Fruit fly (Drosophila melanogaster): ENCODE measurements around the gene hoe1.
A peak's percentile ranks its signal among the peaks of the same experiment; 100 is the strongest.

hoe1 gene

dm6 chr2L:4973731-4974415 is 41.7 kb upstream of the hoe1 start, which contains the start of gene mRpL28 (continued):
- TF ChIP-seq dimm (GFP tag; IDR thresholded peaks at IDR 0.05) (no peak), caup (GFP tag; optimal IDR thresholded peaks at IDR 0.05; ENCODE audit: severe bottlenecking) (no peak), stwl (tag; optimal IDR thresholded peaks at IDR 0.05) (peak; percentile 92), vvl (GFP tag; IDR thresholded peaks at IDR 0.05) (no peak; the same call in 1 of the 2 replicates), CG4617 (GFP tag; optimal IDR thresholded peaks at IDR 0.05; ENCODE audit: borderline replicate concordance) (peak; percentile 54), unc-4 (GFP tag; IDR thresholded peaks at IDR 0.05; ENCODE audit: partially characterized antibody) (peak; percentile 54), salm (tag; optimal IDR thresholded peaks at IDR 0.05) (no peak), Ada2b (GFP tag; IDR thresholded peaks at IDR 0.05) (no peak), MESR4 (GFP tag; optimal IDR thresholded peaks at IDR 0.05) (peak; percentile 87), Sry-β (GFP tag; optimal IDR thresholded peaks at IDR 0.05) (peak; percentile 10), CG6683 (GFP tag; optimal IDR thresholded peaks at IDR 0.05) (peak; percentile 20), CG10543 (GFP tag; optimal IDR thresholded peaks at IDR 0.05) (no peak), lilli (GFP tag; optimal IDR thresholded peaks at IDR 0.05) (peak; percentile 12), Opbp (GFP tag; IDR thresholded peaks at IDR 0.05; ENCODE audit: partially characterized antibody) (peak; percentile 40; the same call in 1 of the 3 replicates), CG10147 (GFP tag; optimal IDR thresholded peaks at IDR 0.05) (peak; percentile 12), row (GFP tag; IDR thresholded peaks at IDR 0.05) (peak; percentile 74), ci (GFP tag; IDR thresholded peaks at IDR 0.05) (0 out of 3 replicates have a peak, but pooled peaks have one; percentile 56), CG32772 (GFP tag; IDR thresholded peaks at IDR 0.05) (no peak), Ptx1 (GFP tag; IDR thresholded peaks at IDR 0.05) (0 out of 2 replicates have a peak, but pooled peaks have one; percentile 36), chm (GFP tag; IDR thresholded peaks at IDR 0.05) (peak; percentile 20; the same call in 1 of the 2 replicates), CG14710 (tag; optimal IDR thresholded peaks at IDR 0.05) (peak; percentile 31), CG17385 (GFP tag; optimal IDR thresholded peaks at IDR 0.05) (peak; percentile 98), CG34376 (GFP tag; optimal IDR thresholded peaks at IDR 0.05) (peak; percentile 19), CG12659 (GFP tag; optimal IDR thresholded peaks at IDR 0.05) (peak; percentile 58), CG14860 (GFP tag; IDR thresholded peaks at IDR 0.05; ENCODE audit: partially characterized antibody) (no peak), CG17186 (GFP tag; optimal IDR thresholded peaks at IDR 0.05) (peak; percentile 10), CG12219 (GFP tag; optimal IDR thresholded peaks at IDR 0.05) (no peak), zen2 (GFP tag; IDR thresholded peaks at IDR 0.05; ENCODE audit: partially characterized antibody) (no peak; the same call in 2 of the 3 replicates), CG9797 (GFP tag; optimal IDR thresholded peaks at IDR 0.05) (peak; percentile 21), Dip3 (GFP tag; optimal IDR thresholded peaks at IDR 0.05) (peak; percentile 26), HLH54F (GFP tag; optimal IDR thresholded peaks at IDR 0.05) (peak; percentile 27), CG32532 (GFP tag; IDR thresholded peaks at IDR 0.05) (peak; percentile 15; the same call in 1 of the 2 replicates), CG9437 (GFP tag; optimal IDR thresholded peaks at IDR 0.05) (peak; percentile 28), CTCF (GFP tag; optimal IDR thresholded peaks at IDR 0.05) (peak; percentile 3), slbo (GFP tag; IDR thresholded peaks at IDR 0.05) (peak; percentile 42; the same call in 1 of the 2 replicates), br (optimal IDR thresholded peaks at IDR 0.05) (no peak), CoRest (tag; optimal IDR thresholded peaks at IDR 0.05) (peak; percentile 26), phol (tag; optimal IDR thresholded peaks at IDR 0.05) (peak; percentile 70), Gug (GFP tag; IDR thresholded peaks at IDR 0.05) (no peak), HLH4C (GFP tag; IDR thresholded peaks at IDR 0.05; ENCODE audit: partially characterized antibody) (0 out of 3 replicates have a peak, but pooled peaks have one; percentile 13), YL-1 (GFP tag; optimal IDR thresholded peaks at IDR 0.05) (peak; percentile 89), CG17328 (GFP tag; IDR thresholded peaks at IDR 0.05) (no peak), PHDP (tag; optimal IDR thresholded peaks at IDR 0.05) (peak; percentile 18), E2f2 (GFP tag; IDR thresholded peaks at IDR 0.05) (0 out of 2 replicates have a peak, but pooled peaks have one; percentile 7), BEAF-32 (GFP tag; optimal IDR thresholded peaks at IDR 0.05) (peak; percentile 40), CG15479 (GFP tag; optimal IDR thresholded peaks at IDR 0.05) (peak; percentile 7), trem (tag; optimal IDR thresholded peaks at IDR 0.05) (peak; percentile 49), HmgZ (tag; optimal IDR thresholded peaks at IDR 0.05) (peak; percentile 57)

Measured in whole organism, embryonic.